Worm (Caenorhabditis elegans): Measurements from ENCODE around the gene odr-1.

DNA sequence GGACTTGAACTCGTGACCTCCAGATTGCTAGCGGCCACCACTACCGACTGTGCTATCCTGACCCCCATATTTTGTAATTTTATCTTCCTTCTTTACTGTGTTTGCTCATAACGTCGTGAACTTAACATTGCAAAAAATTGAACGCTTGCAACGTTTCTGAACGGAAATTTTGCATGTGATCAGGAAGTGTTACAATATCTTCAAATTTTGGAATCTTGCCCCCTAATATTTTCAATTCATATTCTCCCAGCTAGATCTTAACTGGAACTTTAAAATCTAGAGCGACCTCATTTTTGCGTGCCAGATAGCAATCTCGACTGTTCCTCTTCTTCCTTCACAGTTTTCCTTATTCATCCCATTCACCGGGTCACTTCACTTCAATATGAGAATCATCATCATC is 31.0 kb upstream of the odr-1 start, which contains the start of gene F54B11.10:
- TF ChIP-seq vab-7 (GFP tag; IDR thresholded peaks at IDR 0.05) (no peak), ces-1 (GFP tag; optimal IDR thresholded peaks at IDR 0.05) (no peak), nhr-10 (tag; optimal IDR thresholded peaks at IDR 0.05) (no peak), nhr-237 (tag; optimal IDR thresholded peaks at IDR 0.05) (no peak), ama-1 (optimal IDR thresholded peaks at IDR 0.05) (no peak), unc-39 (tag; optimal IDR thresholded peaks at IDR 0.05) (no peak), pha-4 (GFP tag; IDR thresholded peaks at IDR 0.05) (no peak), pha-4 (tag; optimal IDR thresholded peaks at IDR 0.05) (no peak), Y75B8A.6 (GFP tag; IDR thresholded peaks at IDR 0.05) (no peak), ztf-11 (tag; optimal IDR thresholded peaks at IDR 0.05) (no peak), hif-1 (tag; optimal IDR thresholded peaks at IDR 0.05) (no peak), lin-13 (GFP tag; optimal IDR thresholded peaks at IDR 0.05) (no peak), pqm-1 (tag; optimal IDR thresholded peaks at IDR 0.05) (no peak), skn-1 (tag; optimal IDR thresholded peaks at IDR 0.05) (no peak), arid-1 (GFP tag; conservative IDR thresholded peaks at IDR 0.05) (no peak)

Measured in whole organism, L4 larva.